Worm (Caenorhabditis elegans) whole organism, mixed stage, embryonic: ENCODE measurements around the gene Y37E11AM.4.

Experiments used
- M03D4.4 ChIP-seq: sonication (generic microtip); optimal IDR thresholded peaks from 2 replicates; lab custom pipeline; 2017; ENCODE audit warnings: mild to moderate bottlenecking, missing genetic modification characterization, missing compliant biosample characterization
- bed-3 ChIP-seq: fragments of 200-800 bp; sonication (Bioruptor generic); optimal IDR thresholded peaks from 3 replicates; lab custom pipeline; 2018; ENCODE audit warnings: mild to moderate bottlenecking, missing genetic modification characterization, moderate library complexity, missing compliant biosample characterization
- ceh-39 ChIP-seq: fragments of 150-350 bp; optimal IDR thresholded peaks from 2 replicates; lab custom pipeline; 2014; ENCODE audit warnings: missing biosample characterization, missing genetic modification characterization
- ceh-43 ChIP-seq: fragments of 200-800 bp; sonication (Bioruptor generic); optimal IDR thresholded peaks from 2 replicates; lab custom pipeline; 2018; ENCODE audit warnings: mild to moderate bottlenecking, missing genetic modification characterization, moderate library complexity, missing compliant biosample characterization
- ceh-83 ChIP-seq: fragments of 200-800 bp; sonication (Bioruptor generic); optimal IDR thresholded peaks from 2 replicates; lab custom pipeline; 2018; ENCODE audit warnings: mild to moderate bottlenecking, missing genetic modification characterization, missing compliant biosample characterization
- ces-1 ChIP-seq: fragments of 150-350 bp; optimal IDR thresholded peaks from 2 replicates; lab custom pipeline; 2014; ENCODE audit warnings: missing biosample characterization, missing genetic modification reagents, missing genetic modification characterization
- cnd-1 ChIP-seq: fragments of 200-800 bp; sonication (Bioruptor generic); optimal IDR thresholded peaks from 2 replicates; lab custom pipeline; 2018; ENCODE audit warnings: mild to moderate bottlenecking, missing genetic modification characterization, missing compliant biosample characterization
- drap-1 ChIP-seq: fragments of 200-800 bp; sonication (Bioruptor generic); optimal IDR thresholded peaks from 3 replicates; lab custom pipeline; 2018; ENCODE audit warnings: mild to moderate bottlenecking, missing genetic modification characterization, missing compliant biosample characterization
- elt-1 ChIP-seq: sonication (generic microtip); optimal IDR thresholded peaks from 2 replicates; lab custom pipeline; 2017; ENCODE audit warnings: missing genetic modification characterization, mild to moderate bottlenecking, missing compliant biosample characterization, antibody characterized with exemption, moderate library complexity, borderline replicate concordance; ENCODE audit not compliant: insufficient read depth
- elt-3 ChIP-seq: fragments of 150-350 bp; optimal IDR thresholded peaks from 2 replicates; lab custom pipeline; 2014; ENCODE audit warnings: missing biosample characterization, missing genetic modification characterization
- ham-2 ChIP-seq: fragments of 200-800 bp; sonication (Bioruptor generic); optimal IDR thresholded peaks from 2 replicates; lab custom pipeline; 2018; ENCODE audit warnings: mild to moderate bottlenecking, missing genetic modification characterization, missing compliant biosample characterization
- hlh-1 ChIP-seq: fragments of 150-350 bp; optimal IDR thresholded peaks from 2 replicates; lab custom pipeline; 2014; ENCODE audit warnings: missing biosample characterization, missing genetic modification reagents, missing genetic modification characterization
- lin-13 ChIP-seq: fragments of 150-350 bp; optimal IDR thresholded peaks from 2 replicates; lab custom pipeline; 2014; ENCODE audit warnings: missing biosample characterization, missing genetic modification characterization
- lsy-2 ChIP-seq: fragments of 150-350 bp; optimal IDR thresholded peaks from 2 replicates; lab custom pipeline; 2014; ENCODE audit warnings: missing biosample characterization, missing genetic modification characterization
- mab-5 ChIP-seq: fragments of 150-350 bp; optimal IDR thresholded peaks from 2 replicates; lab custom pipeline; 2014; ENCODE audit warnings: missing biosample characterization, missing genetic modification characterization
- mep-1 ChIP-seq: fragments of 150-350 bp; optimal IDR thresholded peaks from 2 replicates; lab custom pipeline; 2017; ENCODE audit warnings: missing biosample characterization, missing genetic modification reagents, missing genetic modification characterization, inconsistent platforms
- mls-2 ChIP-seq: sonication (generic microtip); optimal IDR thresholded peaks from 2 replicates; lab custom pipeline; 2016; ENCODE audit warnings: mild to moderate bottlenecking, missing genetic modification characterization, moderate library complexity, missing compliant biosample characterization
- nhr-2 ChIP-seq: fragments of 150-350 bp; optimal IDR thresholded peaks from 2 replicates; lab custom pipeline; 2014; ENCODE audit warnings: missing biosample characterization, missing genetic modification characterization
- nhr-237 ChIP-seq: fragments of 150-350 bp; optimal IDR thresholded peaks from 2 replicates; lab custom pipeline; 2014; ENCODE audit warnings: missing biosample characterization, missing genetic modification characterization
- nhr-28 ChIP-seq: fragments of 150-350 bp; optimal IDR thresholded peaks from 2 replicates; lab custom pipeline; 2014; ENCODE audit warnings: missing biosample characterization, missing genetic modification characterization
- nhr-76 ChIP-seq: sonication (generic microtip); optimal IDR thresholded peaks from 2 replicates; lab custom pipeline; 2017; ENCODE audit warnings: missing biosample characterization, missing genetic modification characterization
- pha-4 ChIP-seq: fragments of 150-350 bp; optimal IDR thresholded peaks from 2 replicates; lab custom pipeline; 2018; ENCODE audit warnings: missing biosample characterization, missing genetic modification reagents, missing genetic modification characterization
- sem-2 ChIP-seq: fragments of 200-800 bp; sonication (Bioruptor generic); optimal IDR thresholded peaks from 2 replicates; lab custom pipeline; 2018; ENCODE audit warnings: mild to moderate bottlenecking, missing genetic modification characterization, missing compliant biosample characterization
- snpc-4 ChIP-seq: fragments of 150-350 bp; optimal IDR thresholded peaks from 2 replicates; lab custom pipeline; 2014; ENCODE audit warnings: missing biosample characterization, missing genetic modification characterization
- tbx-8 ChIP-seq: fragments of 200-800 bp; sonication (Bioruptor generic); optimal IDR thresholded peaks from 2 replicates; lab custom pipeline; 2018; ENCODE audit warnings: mild to moderate bottlenecking, missing genetic modification characterization, moderate library complexity, missing compliant biosample characterization
- unc-39 ChIP-seq: fragments of 150-350 bp; optimal IDR thresholded peaks from 2 replicates; lab custom pipeline; 2014; ENCODE audit warnings: missing biosample characterization, missing genetic modification characterization
- unc-62 ChIP-seq: fragments of 150-350 bp; optimal IDR thresholded peaks from 2 replicates; lab custom pipeline; 2014; ENCODE audit warnings: missing biosample characterization, missing genetic modification reagents, missing genetic modification characterization
- ztf-11 ChIP-seq: fragments of 150-350 bp; optimal IDR thresholded peaks from 2 replicates; lab custom pipeline; 2014; ENCODE audit warnings: missing biosample characterization, missing genetic modification characterization

Y37E11AM.4 gene

ce11 chrIV:3688050-3688449, 34.5 kb downstream of the Y37E11AM.4 start:
- TF ChIP-seq pha-4 (tag; lab: Kevin White, UChicago): no peak
- no peak for TF ChIP-seq hlh-1 (tag; lab: Kevin White, UChicago)
- TF ChIP-seq cnd-1 (tag; lab: Kevin White, UChicago): no peak
- TF ChIP-seq mep-1 (tag; lab: Kevin White, UChicago): no peak
- no peak for TF ChIP-seq nhr-237 (tag; lab: Kevin White, UChicago)
- TF ChIP-seq mls-2 (tag; lab: Kevin White, UChicago): no peak
- no peak for TF ChIP-seq ceh-83 (GFP tag; lab: Kevin White, UChicago)
- TF ChIP-seq ceh-43 (GFP tag; lab: Kevin White, UChicago): no peak
- TF ChIP-seq M03D4.4 (tag; lab: Kevin White, UChicago): no peak
- TF ChIP-seq nhr-2: no peak
- no peak for TF ChIP-seq mab-5 (tag; lab: Kevin White, UChicago)
- TF ChIP-seq lin-13: no peak
- no peak for TF ChIP-seq snpc-4

- TF ChIP-seq ham-2 (GFP tag; lab: Kevin White, UChicago): no peak
- TF ChIP-seq pha-4 (tag; lab: Kevin White, UChicago): no peak
- no peak for TF ChIP-seq sem-2
- no peak for TF ChIP-seq ceh-39 (tag; lab: Kevin White, UChicago)
- no peak for TF ChIP-seq lsy-2 (tag; lab: Kevin White, UChicago)
- TF ChIP-seq tbx-8 (GFP tag; lab: Kevin White, UChicago): no peak
- TF ChIP-seq nhr-2: no peak
- TF ChIP-seq unc-39 (tag; lab: Kevin White, UChicago): no peak
- TF ChIP-seq unc-62 (GFP tag; lab: Kevin White, UChicago): no peak
- TF ChIP-seq bed-3 (GFP tag; lab: Kevin White, UChicago): no peak
- TF ChIP-seq, all 35 proteins: peak for 0
These were observed 35.8 kb downstream of the Y37E11AM.4 start, which contains the start of gene map-1 for ce11 chrIV:3686765-3687164. TSS of gene map-1 (minus strand) at chrIV:3686865.

- no peak for TF ChIP-seq sem-2
- no peak for TF ChIP-seq hlh-1 (tag; lab: Kevin White, UChicago)
- TF ChIP-seq mls-2 (tag; lab: Kevin White, UChicago): no peak
- no peak for TF ChIP-seq nhr-28
- no peak for TF ChIP-seq unc-62 (GFP tag; lab: Kevin White, UChicago)
- no peak for TF ChIP-seq drap-1 (GFP tag; lab: Kevin White, UChicago)
- TF ChIP-seq elt-1 (tag; lab: Kevin White, UChicago): no peak
- TF ChIP-seq ztf-11: no peak
- TF ChIP-seq mep-1 (tag; lab: Kevin White, UChicago): no peak
- TF ChIP-seq cnd-1 (tag; lab: Kevin White, UChicago): no peak
- TF ChIP-seq lin-13: no peak
- TF ChIP-seq ceh-39 (tag; lab: Kevin White, UChicago): no peak
- no peak for TF ChIP-seq elt-3 (tag; lab: Kevin White, UChicago)
- no peak for TF ChIP-seq pha-4 (tag; lab: Kevin White, UChicago)
These were observed 36.3 kb downstream of the Y37E11AM.4 start for ce11 chrIV:3686260-3686659.

- no peak for TF ChIP-seq lsy-2 (tag; lab: Kevin White, UChicago)
- no peak for TF ChIP-seq elt-1 (tag; lab: Kevin White, UChicago)
- no peak for TF ChIP-seq nhr-76
- TF ChIP-seq elt-3 (tag; lab: Kevin White, UChicago): no peak
- TF ChIP-seq, all 35 proteins: peak for 0
These were observed 40.8 kb downstream of the Y37E11AM.4 start for ce11 chrIV:3681763-3682162.

ce11 chrIV:3668603-3669002, 54.0 kb downstream of the Y37E11AM.4 start, which contains the start of gene fmil-1:
TSS of gene fmil-1 (minus strand) at chrIV:3668703.
- TF ChIP-seq M03D4.4 (tag; lab: Kevin White, UChicago): no peak
- no peak for TF ChIP-seq ceh-39 (tag; lab: Kevin White, UChicago)
- TF ChIP-seq ham-2 (GFP tag; lab: Kevin White, UChicago): no peak
- TF ChIP-seq, all 35 proteins: peak for 0

- TF ChIP-seq nhr-2 (no peak), ces-1 (peak; percentile 86), unc-39 (tag; lab: Kevin White, UChicago) (no peak), mep-1 (tag; lab: Kevin White, UChicago) (no peak)
- TF ChIP-seq, all 35 proteins: peak for 1
These were observed 54.8 kb downstream of the Y37E11AM.4 start for ce11 chrIV:3667796-3668195.
